Fruit fly (Drosophila melanogaster): Measurements from ENCODE around the gene CG34180.

DNA sequence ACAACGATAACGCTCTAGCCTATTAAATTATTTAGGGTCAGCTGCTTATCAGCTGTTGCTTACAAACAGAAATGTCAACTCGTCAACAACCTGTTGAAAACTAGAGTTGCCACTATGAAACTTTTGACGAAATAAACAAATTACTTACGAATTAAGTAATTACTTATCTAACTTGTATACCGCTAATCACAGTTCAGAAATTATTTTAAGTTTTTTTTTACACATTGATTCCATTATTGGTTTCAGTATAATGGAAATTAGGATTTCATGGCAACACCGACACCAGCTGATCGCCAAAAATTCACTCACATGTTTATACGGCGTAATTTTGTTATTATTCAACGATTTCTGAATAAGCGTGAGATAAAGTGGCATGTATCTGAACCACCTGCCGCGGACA is 22.5 kb upstream of the CG34180 start, which contains the start of the genes CG9117 and CG31643:
- TF ChIP-seq fru (GFP tag; optimal IDR thresholded peaks at IDR 0.05) (no peak), dsf (GFP tag; optimal IDR thresholded peaks at IDR 0.05; ENCODE audit: borderline replicate concordance) (no peak), brk (GFP tag; optimal IDR thresholded peaks at IDR 0.05) (no peak), woc (GFP tag; optimal IDR thresholded peaks at IDR 0.05) (no peak), tai (GFP tag; optimal IDR thresholded peaks at IDR 0.05) (no peak), Rel (GFP tag; optimal IDR thresholded peaks at IDR 0.05) (no peak), Rel (tag; optimal IDR thresholded peaks at IDR 0.05) (peak; percentile 39), rgr (GFP tag; optimal IDR thresholded peaks at IDR 0.05) (peak; percentile 79), h (GFP tag; optimal IDR thresholded peaks at IDR 0.05) (peak; percentile 83), Dfd (GFP tag; optimal IDR thresholded peaks at IDR 0.05) (no peak), Hr78 (GFP tag; optimal IDR thresholded peaks at IDR 0.05) (no peak), pan (optimal IDR thresholded peaks at IDR 0.05) (no peak)

Data from whole organism, wandering third instar larva.